Fruit fly (Drosophila melanogaster): Measurements from ENCODE around the gene indra.

indra gene

dm6 chr3L:1307005-1307632 lies 35.1 kb downstream of the indra start, which contains the start of the genes Ctr9 and Nt5a (continued):
- TF ChIP-seq kni (GFP tag; optimal IDR thresholded peaks at IDR 0.05): peak; percentile 79
- no peak for TF ChIP-seq CG6765 (GFP tag; optimal IDR thresholded peaks at IDR 0.05)
- no peak for TF ChIP-seq corto (GFP tag; optimal IDR thresholded peaks at IDR 0.05)
- peak; percentile 56 for TF ChIP-seq twi (tag; optimal IDR thresholded peaks at IDR 0.05)
- no peak for TF ChIP-seq Elba2 (GFP tag; optimal IDR thresholded peaks at IDR 0.05)
- no peak for TF ChIP-seq CG6175 (GFP tag; IDR thresholded peaks at IDR 0.05)
- TF ChIP-seq kay (GFP tag; optimal IDR thresholded peaks at IDR 0.05): peak; percentile 36
- no peak for TF ChIP-seq gcm (GFP tag; optimal IDR thresholded peaks at IDR 0.05)
- TF ChIP-seq gro (GFP tag; optimal IDR thresholded peaks at IDR 0.05): peak; percentile 87
- TF ChIP-seq NK7.1 (GFP tag; optimal IDR thresholded peaks at IDR 0.05): peak; percentile 28
- TF ChIP-seq CG9609 (GFP tag; optimal IDR thresholded peaks at IDR 0.05): peak; percentile 5
- TF ChIP-seq nerfin-2 (GFP tag; IDR thresholded peaks at IDR 0.05; ENCODE audit: partially characterized antibody): peak; percentile 49
- TF ChIP-seq CG2199 (GFP tag; IDR thresholded peaks at IDR 0.05): no peak
- no peak for TF ChIP-seq CG3726 (GFP tag; IDR thresholded peaks at IDR 0.05)
- no peak for TF ChIP-seq CG3407 (GFP tag; optimal IDR thresholded peaks at IDR 0.05)
- TF ChIP-seq hbn (GFP tag; IDR thresholded peaks at IDR 0.05; ENCODE audit: partially characterized antibody): peak; percentile 56
- TF ChIP-seq CG7928 (GFP tag; optimal IDR thresholded peaks at IDR 0.05): peak; percentile 45
- peak; percentile 54 for TF ChIP-seq dm (GFP tag; optimal IDR thresholded peaks at IDR 0.05)
- TF ChIP-seq Oaz (GFP tag; IDR thresholded peaks at IDR 0.05): no peak
- peak; percentile 64 for TF ChIP-seq mirr (GFP tag; optimal IDR thresholded peaks at IDR 0.05)
- TF ChIP-seq CG12299 (tag; optimal IDR thresholded peaks at IDR 0.05): no peak
- no peak for TF ChIP-seq gt (GFP tag; IDR thresholded peaks at IDR 0.05)
- TF ChIP-seq ase (GFP tag; IDR thresholded peaks at IDR 0.05): no peak
- no peak for TF ChIP-seq sens-2 (GFP tag; IDR thresholded peaks at IDR 0.05)
- TF ChIP-seq CG12769 (tag; optimal IDR thresholded peaks at IDR 0.05): peak; percentile 82
- no peak for TF ChIP-seq CG1024 (GFP tag; IDR thresholded peaks at IDR 0.05)
- peak; percentile 49 for TF ChIP-seq Side (GFP tag; optimal IDR thresholded peaks at IDR 0.05)
- peak; percentile 33 for TF ChIP-seq CG10654 (GFP tag; optimal IDR thresholded peaks at IDR 0.05)
- peak; percentile 53 for TF ChIP-seq E2f2 (GFP tag; IDR thresholded peaks at IDR 0.05)
- peak; percentile 76 for TF ChIP-seq CG13894 (tag; optimal IDR thresholded peaks at IDR 0.05)
- TF ChIP-seq Atf3 (GFP tag; optimal IDR thresholded peaks at IDR 0.05): peak; percentile 41
- peak; percentile 45 for TF ChIP-seq maf-S (GFP tag; optimal IDR thresholded peaks at IDR 0.05)
- TF ChIP-seq CG33557 (GFP tag; optimal IDR thresholded peaks at IDR 0.05): peak; percentile 19
- TF ChIP-seq ssp (GFP tag; IDR thresholded peaks at IDR 0.05): peak; percentile 73
- no peak for TF ChIP-seq CG10959 (GFP tag; IDR thresholded peaks at IDR 0.05)
- TF ChIP-seq H15 (GFP tag; IDR thresholded peaks at IDR 0.05): no peak
- peak; percentile 40; the same call in 2 of the 3 replicates for TF ChIP-seq dysf (GFP tag; IDR thresholded peaks at IDR 0.05)
- TF ChIP-seq bowl (GFP tag; IDR thresholded peaks at IDR 0.05): no peak
- peak; percentile 45 for TF ChIP-seq CG11398 (GFP tag; optimal IDR thresholded peaks at IDR 0.05)
- no peak for TF ChIP-seq otp (GFP tag; IDR thresholded peaks at IDR 0.05)
- TF ChIP-seq hb (GFP tag; IDR thresholded peaks at IDR 0.05; ENCODE audit: partially characterized antibody): no peak; the same call in 2 of the 3 replicates
- TF ChIP-seq al (GFP tag; IDR thresholded peaks at IDR 0.05): peak; percentile 32; the same call in 1 of the 2 replicates
- TF ChIP-seq D19B (GFP tag; optimal IDR thresholded peaks at IDR 0.05): no peak
- no peak for TF ChIP-seq wor (GFP tag; IDR thresholded peaks at IDR 0.05)
- TF ChIP-seq zf30C (GFP tag; optimal IDR thresholded peaks at IDR 0.05): peak; percentile 17
- peak; percentile 78 for TF ChIP-seq CG2116 (GFP tag; optimal IDR thresholded peaks at IDR 0.05)
- TF ChIP-seq tup (GFP tag; optimal IDR thresholded peaks at IDR 0.05): no peak
- peak; percentile 43 for TF ChIP-seq CG33213 (GFP tag; optimal IDR thresholded peaks at IDR 0.05)
- no peak for TF ChIP-seq CG7745 (tag; optimal IDR thresholded peaks at IDR 0.05)
- TF ChIP-seq CG9215 (GFP tag; IDR thresholded peaks at IDR 0.05): peak; percentile 44
- TF ChIP-seq tna (GFP tag; IDR thresholded peaks at IDR 0.05; ENCODE audit: partially characterized antibody): peak; percentile 63

All from whole organism, embryonic.